Fruit fly (Drosophila melanogaster) whole organism, embryonic: ENCODE data around the gene Rtnl1.
A peak's percentile ranks its signal among the peaks of the same experiment; 100 is the strongest.

Experiments
- Atf3 ChIP-seq: fragments of 200-800 bp; sonication (Bioruptor generic); optimal IDR thresholded peaks from 3 replicates; lab custom pipeline; 2016; ENCODE audit warnings: missing biosample characterization, missing genetic modification characterization
- BEAF-32 ChIP-seq: fragments of 200-800 bp; sonication (Bioruptor generic); optimal IDR thresholded peaks from 3 replicates; lab custom pipeline; 2017; ENCODE audit warnings: missing biosample characterization, missing genetic modification characterization, mild to moderate bottlenecking, moderate library complexity, missing genetic modification reagents
- BtbVII ChIP-seq: fragments of 200-800 bp; sonication (Bioruptor generic); optimal IDR thresholded peaks from 3 replicates; lab custom pipeline; 2017; ENCODE audit warnings: missing biosample characterization, mild to moderate bottlenecking, missing genetic modification characterization
- CG10543 ChIP-seq: fragments of 200-800 bp; sonication (Bioruptor generic); optimal IDR thresholded peaks from 3 replicates; lab custom pipeline; 2017; ENCODE audit warnings: missing biosample characterization, mild to moderate bottlenecking, missing genetic modification characterization, moderate library complexity
- CG10979 ChIP-seq: fragments of 200-800 bp; sonication (Bioruptor generic); optimal IDR thresholded peaks from 2 replicates; lab custom pipeline; 2018; ENCODE audit warnings: missing biosample characterization, mild to moderate bottlenecking, missing genetic modification characterization, moderate library complexity
- CG11456 ChIP-seq: fragments of 200-800 bp; sonication (Bioruptor generic); IDR thresholded peaks from 3 replicates; pipeline ENCODE4 v1.3.6; 2022; ENCODE audit warnings: missing biosample characterization, missing genetic modification characterization
- CG13775 ChIP-seq: fragments of 200-800 bp; sonication (Bioruptor generic); optimal IDR thresholded peaks from 3 replicates; lab custom pipeline; 2017; ENCODE audit warnings: missing biosample characterization, mild to moderate bottlenecking, missing genetic modification characterization
- CG1603 ChIP-seq: fragments of 200-800 bp; sonication (Bioruptor generic); optimal IDR thresholded peaks from 2 replicates; lab custom pipeline; 2019; ENCODE audit warnings: missing biosample characterization, mild to moderate bottlenecking, missing genetic modification characterization, moderate library complexity
- CG16779 ChIP-seq: fragments of 200-800 bp; sonication (Bioruptor generic); IDR thresholded peaks from 2 replicates; pipeline ENCODE4 v1.3.6; 2022; ENCODE audit warnings: missing biosample characterization, missing genetic modification characterization
- CG17359 ChIP-seq: fragments of 200-800 bp; sonication (Bioruptor generic); optimal IDR thresholded peaks from 3 replicates; lab custom pipeline; 2018; ENCODE audit warnings: missing biosample characterization, mild to moderate bottlenecking, missing genetic modification characterization, moderate library complexity
- CG17361 ChIP-seq: fragments of 200-800 bp; sonication (Bioruptor generic); IDR thresholded peaks from 3 replicates; pipeline ENCODE4 v1.3.6; 2022; ENCODE audit warnings: missing biosample characterization, missing genetic modification characterization
- CG18619 ChIP-seq: fragments of 200-800 bp; sonication (Bioruptor generic); optimal IDR thresholded peaks from 3 replicates; lab custom pipeline; 2017; ENCODE audit warnings: missing biosample characterization, mild to moderate bottlenecking, missing genetic modification characterization
- CG32532 ChIP-seq: fragments of 200-800 bp; sonication (Bioruptor generic); IDR thresholded peaks from 2 replicates; pipeline ENCODE4 v1.3.6; 2022; ENCODE audit warnings: missing biosample characterization, missing genetic modification characterization
- CG34224 ChIP-seq: fragments of 200-800 bp; sonication (Bioruptor generic); IDR thresholded peaks from 3 replicates; pipeline ENCODE4 v1.3.6; 2022; ENCODE audit warnings: missing biosample characterization, missing genetic modification characterization; ENCODE audit not compliant: partially characterized antibody
- CG6175 ChIP-seq: fragments of 200-800 bp; sonication (Bioruptor generic); IDR thresholded peaks from 3 replicates; pipeline ENCODE4 v1.3.6; 2022; ENCODE audit warnings: missing biosample characterization, missing genetic modification characterization
- CG7556 ChIP-seq: fragments of 200-800 bp; sonication (Bioruptor generic); optimal IDR thresholded peaks from 2 replicates; lab custom pipeline; 2017; ENCODE audit warnings: missing biosample characterization, mild to moderate bottlenecking, missing genetic modification characterization
- CG7839 ChIP-seq: fragments of 200-800 bp; sonication (Bioruptor generic); optimal IDR thresholded peaks from 3 replicates; lab custom pipeline; 2018; ENCODE audit warnings: missing biosample characterization, mild to moderate bottlenecking, missing genetic modification characterization, moderate library complexity
- CG8290 ChIP-seq, 3 experiments: fragments of 200-800 bp; sonication (Bioruptor generic); optimal IDR thresholded peaks; 2 replicates each; lab custom pipeline; 2016 to 2019; ENCODE audit warnings: missing biosample characterization in 3 of 3, missing genetic modification characterization in 3 of 3, mild to moderate bottlenecking in 2 of 3, moderate library complexity in 1 of 3
- CG9437 ChIP-seq: fragments of 200-800 bp; sonication (Bioruptor generic); optimal IDR thresholded peaks from 2 replicates; lab custom pipeline; 2018; ENCODE audit warnings: missing biosample characterization, mild to moderate bottlenecking, missing genetic modification characterization
- CG9876 ChIP-seq: fragments of 200-800 bp; sonication (Bioruptor generic); optimal IDR thresholded peaks from 2 replicates; lab custom pipeline; 2016; ENCODE audit warnings: missing biosample characterization, missing genetic modification characterization
- CrebB ChIP-seq: fragments of 200-800 bp; sonication (Bioruptor generic); optimal IDR thresholded peaks from 3 replicates; lab custom pipeline; 2018; ENCODE audit warnings: missing biosample characterization, mild to moderate bottlenecking, missing genetic modification characterization
- E2f1 ChIP-seq: fragments of 200-800 bp; sonication (Bioruptor generic); IDR thresholded peaks from 2 replicates; pipeline ENCODE4 v1.3.6; 2022; ENCODE audit warnings: missing biosample characterization, missing genetic modification characterization
- E2f2 ChIP-seq: fragments of 200-800 bp; sonication (Bioruptor generic); IDR thresholded peaks from 2 replicates; pipeline ENCODE4 v1.3.6; 2022; ENCODE audit warnings: missing biosample characterization, missing genetic modification characterization
- H2.0 ChIP-seq: fragments of 200-800 bp; sonication (Bioruptor generic); IDR thresholded peaks from 2 replicates; pipeline ENCODE4 v1.3.6; 2022; ENCODE audit warnings: missing biosample characterization, missing genetic modification characterization
- HLH3B ChIP-seq: fragments of 200-800 bp; sonication (Bioruptor generic); IDR thresholded peaks from 2 replicates; pipeline ENCODE4 v1.3.6; 2022; ENCODE audit warnings: missing biosample characterization, missing genetic modification characterization
- NFAT ChIP-seq: fragments of 200-800 bp; sonication (Bioruptor generic); IDR thresholded peaks from 2 replicates; pipeline ENCODE4 v1.3.6; 2022; ENCODE audit warnings: missing biosample characterization, missing genetic modification characterization
- Usf ChIP-seq: fragments of 200-800 bp; sonication (Bioruptor generic); optimal IDR thresholded peaks from 2 replicates; lab custom pipeline; 2017; ENCODE audit warnings: missing genotype, missing biosample characterization, missing genetic modification characterization
- Xrp1 ChIP-seq: fragments of 200-800 bp; sonication (Bioruptor generic); IDR thresholded peaks from 2 replicates; pipeline ENCODE4 v1.3.6; 2022; ENCODE audit warnings: missing biosample characterization, missing genetic modification characterization
- ap ChIP-seq: fragments of 200-800 bp; sonication (Bioruptor generic); IDR thresholded peaks from 2 replicates; pipeline ENCODE4 v1.3.6; 2022; ENCODE audit warnings: missing biosample characterization, missing genetic modification characterization
- ara ChIP-seq: fragments of 200-800 bp; sonication (Bioruptor generic); IDR thresholded peaks from 2 replicates; pipeline ENCODE4 v1.3.6; 2022; ENCODE audit warnings: missing biosample characterization, missing genetic modification characterization
- az2 ChIP-seq: fragments of 200-800 bp; sonication (Bioruptor generic); optimal IDR thresholded peaks from 3 replicates; lab custom pipeline; 2016; ENCODE audit warnings: missing biosample characterization, missing genetic modification characterization
- crp ChIP-seq, 2 experiments: fragments of 200-800 bp; sonication (Bioruptor generic); optimal IDR thresholded peaks; 2 replicates in 1 of 2; 3 replicates in 1 of 2; lab custom pipeline; 2017; ENCODE audit warnings: missing biosample characterization in 2 of 2, missing genetic modification characterization in 2 of 2, mild to moderate bottlenecking in 1 of 2, moderate library complexity in 1 of 2
- dmrt11E ChIP-seq: fragments of 200-800 bp; sonication (Bioruptor generic); optimal IDR thresholded peaks from 3 replicates; lab custom pipeline; 2018; ENCODE audit warnings: missing biosample characterization, mild to moderate bottlenecking, missing genetic modification characterization, moderate library complexity
- emc ChIP-seq: fragments of 200-800 bp; sonication (Bioruptor generic); optimal IDR thresholded peaks from 2 replicates; lab custom pipeline; 2016; ENCODE audit warnings: missing biosample characterization, missing genetic modification characterization
- fu2 ChIP-seq: fragments of 200-800 bp; sonication (Bioruptor generic); optimal IDR thresholded peaks from 2 replicates; lab custom pipeline; 2016; ENCODE audit warnings: missing biosample characterization, missing genetic modification characterization
- kay ChIP-seq: fragments of 200-800 bp; sonication (Bioruptor generic); optimal IDR thresholded peaks from 2 replicates; lab custom pipeline; 2016; ENCODE audit warnings: missing biosample characterization, missing genetic modification characterization
- ken ChIP-seq: fragments of 200-800 bp; sonication (Bioruptor generic); IDR thresholded peaks from 3 replicates; pipeline ENCODE4 v1.3.6; 2022; ENCODE audit warnings: missing biosample characterization, missing genetic modification characterization
- luna ChIP-seq: fragments of 200-800 bp; sonication (Bioruptor generic); optimal IDR thresholded peaks from 2 replicates; lab custom pipeline; 2016; ENCODE audit warnings: missing biosample characterization, missing genetic modification characterization
- nerfin-1 ChIP-seq: fragments of 200-800 bp; sonication (Bioruptor generic); optimal IDR thresholded peaks from 3 replicates; lab custom pipeline; 2019; ENCODE audit warnings: missing biosample characterization, mild to moderate bottlenecking, missing genetic modification characterization, moderate library complexity
- pan ChIP-seq, 4 experiments: fragments of >200 bp in 3 of 4; fragments of 200-800 bp in 1 of 4; sonication (Bioruptor generic) in 1 of 4; optimal IDR thresholded peaks in 3 of 4; IDR thresholded peaks in 1 of 4; 2 replicates each; pipeline versions ENCODE4 v1.3.6 to Lab custom; 2017 to 2022; ENCODE audit warnings: missing biosample characterization in 2 of 4, missing genetic modification characterization in 2 of 4, mixed read lengths in 1 of 4
- row ChIP-seq: fragments of 200-800 bp; sonication (Bioruptor generic); IDR thresholded peaks from 3 replicates; pipeline ENCODE4 v1.3.6; 2022; ENCODE audit warnings: missing biosample characterization, missing genetic modification characterization
- scrt ChIP-seq: fragments of 200-800 bp; sonication (Bioruptor generic); optimal IDR thresholded peaks from 2 replicates; lab custom pipeline; 2018; ENCODE audit warnings: missing biosample characterization, mild to moderate bottlenecking, missing genetic modification characterization, moderate library complexity
- sens ChIP-seq: fragments of 200-800 bp; sonication (Bioruptor generic); peaks from one replicate; lab custom pipeline; 2016; ENCODE audit warnings: missing biosample characterization, missing genetic modification characterization
- seq ChIP-seq: fragments of 200-800 bp; sonication (Bioruptor generic); IDR thresholded peaks from 2 replicates; pipeline ENCODE4 v1.3.6; 2022; ENCODE audit warnings: missing biosample characterization, missing genetic modification characterization
- sisA ChIP-seq: fragments of 200-800 bp; sonication (Bioruptor generic); IDR thresholded peaks from 2 replicates; pipeline ENCODE4 v1.3.6; 2022; ENCODE audit warnings: missing biosample characterization, missing genetic modification characterization
- slbo ChIP-seq: fragments of 200-800 bp; sonication (Bioruptor generic); IDR thresholded peaks from 2 replicates; pipeline ENCODE4 v1.3.6; 2022; ENCODE audit warnings: missing biosample characterization, missing genetic modification characterization
- slou ChIP-seq: fragments of 200-800 bp; sonication (Bioruptor generic); optimal IDR thresholded peaks from 3 replicates; lab custom pipeline; 2016; ENCODE audit warnings: missing biosample characterization, missing genetic modification characterization
- slp2 ChIP-seq: fragments of 200-800 bp; sonication (Bioruptor generic); optimal IDR thresholded peaks from 2 replicates; lab custom pipeline; 2016; ENCODE audit warnings: missing biosample characterization, missing genetic modification characterization
- zen ChIP-seq: fragments of 200-800 bp; sonication (Bioruptor generic); optimal IDR thresholded peaks from 3 replicates; lab custom pipeline; 2018; ENCODE audit warnings: missing biosample characterization, mild to moderate bottlenecking, missing genetic modification characterization, moderate library complexity
- zfh2 ChIP-seq: fragments of 200-800 bp; sonication (Bioruptor generic); optimal IDR thresholded peaks from 2 replicates; lab custom pipeline; 2016; ENCODE audit warnings: missing biosample characterization, missing genetic modification characterization

Gene Rtnl1

dm6 chr2L:5043043-5043442, 33.5 kb upstream of the Rtnl1 start, which contains the start of the genes CG33995, CG44000 and CG44001 (continued):
- TF ChIP-seq NFAT (GFP tag; lab: Robert Waterston, UW) = peak; percentile 71
- TF ChIP-seq sisA = peak; percentile 22; the same call in 1 of the 2 replicates
- TF ChIP-seq CrebB (tag; lab: Kevin White, UChicago) = peak; percentile 11
- peak; percentile 24 for TF ChIP-seq CG9437
- TF ChIP-seq zen (tag; lab: Kevin White, UChicago) = peak; percentile 46
- peak; percentile 60 for TF ChIP-seq CG9876
- TF ChIP-seq CG7839 (tag; lab: Kevin White, UChicago) = peak; percentile 39
- peak; percentile 41; the same call in 1 of the 2 replicates for TF ChIP-seq Xrp1 (GFP tag; lab: Robert Waterston, UW)
- TF ChIP-seq CG6175 (GFP tag; lab: Robert Waterston, UW) = no peak
- TF ChIP-seq E2f2 (GFP tag; lab: Robert Waterston, UW) = peak; percentile 74
- TF ChIP-seq CG10543 = peak; percentile 47
- peak; percentile 17 for TF ChIP-seq CG7556 (GFP tag; lab: Kevin White, UChicago)
- no peak for TF ChIP-seq CG17359 (tag; lab: Kevin White, UChicago)
- peak; percentile 12 for TF ChIP-seq az2 (GFP tag; lab: Kevin White, UChicago)
- TF ChIP-seq CG1603 (tag; lab: Kevin White, UChicago) = peak; percentile 88
- TF ChIP-seq slbo (GFP tag; lab: Robert Waterston, UW) = peak; percentile 78
- TF ChIP-seq slp2 (GFP tag; lab: Kevin White, UChicago) = peak; percentile 26
- peak; percentile 76 for TF ChIP-seq ken (GFP tag; lab: Robert Waterston, UW)
- no peak for TF ChIP-seq CG16779 (GFP tag; lab: Robert Waterston, UW)
- no peak for TF ChIP-seq seq (GFP tag; lab: Robert Waterston, UW)
- TF ChIP-seq sens (GFP tag; lab: Kevin White, UChicago) = peak; percentile 93
- peak; percentile 7 for TF ChIP-seq CG10979 (tag; lab: Kevin White, UChicago)
- 0 out of 2 replicates have a peak, but pooled peaks have one; percentile 5 for TF ChIP-seq HLH3B (GFP tag; lab: Robert Waterston, UW)
- peak; percentile 50 for TF ChIP-seq H2.0 (GFP tag; lab: Robert Waterston, UW)
- peak; percentile 43 for TF ChIP-seq fu2
- peak; percentile 23 for TF ChIP-seq dmrt11E (tag; lab: Kevin White, UChicago)
- no peak for TF ChIP-seq pan (optimal IDR thresholded peaks at IDR 0.05; lab: Kevin White, UChicago)
- TF ChIP-seq pan (GFP tag; optimal IDR thresholded peaks at IDR 0.05 in 1 of 2, IDR thresholded peaks at IDR 0.05 in 1 of 2) = peak in 1 of 2 experiments; percentile 22
- no peak for TF ChIP-seq Usf (GFP tag; lab: Kevin White, UChicago)
- TF ChIP-seq CG13775 = peak; percentile 1
- TF ChIP-seq E2f1 (GFP tag; lab: Robert Waterston, UW) = no peak
- TF ChIP-seq CG8290 (GFP tag; optimal IDR thresholded peaks at IDR 0.05; lab: Kevin White, UChicago) = peak; percentile 58
- peak in 1 of 2 experiments; percentile 91 for TF ChIP-seq CG8290 (tag; optimal IDR thresholded peaks at IDR 0.05; lab: Kevin White, UChicago)
- peak; percentile 17 for TF ChIP-seq luna (GFP tag; lab: Kevin White, UChicago)
- no peak for TF ChIP-seq ara (GFP tag; lab: Robert Waterston, UW)
- TF ChIP-seq CG34224 (GFP tag; lab: Robert Waterston, UW) = 0 out of 3 replicates have a peak, but pooled peaks have one; percentile 18
- peak in 1 of 2 experiments; percentile 70 for TF ChIP-seq crp (GFP tag; optimal IDR thresholded peaks at IDR 0.05; lab: Kevin White, UChicago)
- TF ChIP-seq kay = peak; percentile 19
- peak; percentile 39; the same call in 2 of the 3 replicates for TF ChIP-seq row (GFP tag; lab: Robert Waterston, UW)
- no peak for TF ChIP-seq ap (GFP tag; lab: Robert Waterston, UW)
- peak; percentile 4 for TF ChIP-seq emc (GFP tag; lab: Kevin White, UChicago)
- no peak for TF ChIP-seq BtbVII (GFP tag; lab: Kevin White, UChicago)
- TF ChIP-seq BEAF-32 = peak; percentile 50
- TF ChIP-seq Atf3 (GFP tag; lab: Kevin White, UChicago) = peak; percentile 65
- peak; percentile 64 for TF ChIP-seq zfh2 (GFP tag; lab: Kevin White, UChicago)
- TF ChIP-seq scrt (GFP tag; lab: Kevin White, UChicago) = no peak
- TF ChIP-seq nerfin-1 (tag; lab: Kevin White, UChicago) = no peak
- TF ChIP-seq CG17361 = 0 out of 3 replicates have a peak, but pooled peaks have one; percentile 16
- peak; percentile 59 for TF ChIP-seq CG32532 (GFP tag; lab: Robert Waterston, UW)
- TF ChIP-seq CG18619 = peak; percentile 13
- TF ChIP-seq CG11456 = peak; percentile 83
- TF ChIP-seq slou (GFP tag; lab: Kevin White, UChicago) = no peak
